Worm (Caenorhabditis elegans): Measurements from ENCODE around the gene tbc-11.

tbc-11 gene

DNA sequence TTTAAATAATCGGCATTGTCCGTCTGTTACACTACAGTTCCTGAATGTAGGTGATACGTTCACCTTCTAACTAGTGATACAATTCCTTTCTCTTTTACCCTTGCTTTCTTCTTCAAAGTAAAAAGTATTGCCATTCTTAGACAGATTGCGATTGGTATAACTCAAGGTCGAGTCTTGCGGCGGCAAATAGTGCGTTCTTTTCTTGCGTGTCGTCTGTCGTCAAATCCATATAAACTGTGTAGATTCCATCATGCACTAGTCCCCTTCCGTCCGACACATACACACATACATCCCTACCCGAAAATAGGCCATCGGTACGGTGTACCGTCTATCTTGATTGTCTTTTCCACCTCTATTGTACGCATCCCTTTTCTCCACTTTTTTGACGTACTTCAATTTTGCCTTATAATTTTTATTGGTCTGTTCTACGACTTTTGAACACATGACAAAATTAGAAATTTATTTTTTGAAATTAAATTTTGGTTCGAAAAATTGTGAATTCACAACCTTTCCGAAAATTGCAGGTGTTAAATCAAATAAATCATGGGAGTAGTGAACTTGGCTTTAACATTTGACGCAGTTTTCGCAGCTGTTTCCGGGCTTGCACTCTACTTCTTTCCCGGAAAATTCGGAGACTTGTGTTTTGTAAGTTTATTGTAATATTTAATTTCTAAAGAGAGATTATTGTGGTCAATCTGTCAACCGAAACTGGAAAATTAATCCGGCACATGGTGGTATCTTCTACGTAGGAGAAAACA lies 55.7 kb downstream of the tbc-11 start, which contains the start of gene C44C1.1 (continued):
- TF ChIP-seq nhr-85 (tag) (peak; percentile 71), nhr-71 (tag; optimal IDR thresholded peaks at IDR 0.05) (peak; percentile 52), unc-98 (GFP tag; IDR thresholded peaks at IDR 0.05) (no peak), nhr-84 (tag; optimal IDR thresholded peaks at IDR 0.05) (no peak), C16A3.4 (tag; optimal IDR thresholded peaks at IDR 0.05) (no peak), irx-1 (tag; optimal IDR thresholded peaks at IDR 0.05) (no peak), nhr-90 (tag; optimal IDR thresholded peaks at IDR 0.05; ENCODE audit: poor library complexity) (no peak), mep-1 (tag; optimal IDR thresholded peaks at IDR 0.05) (peak; percentile 47), nhr-12 (tag; optimal IDR thresholded peaks at IDR 0.05) (no peak), alr-1 (tag; optimal IDR thresholded peaks at IDR 0.05; ENCODE audit: borderline replicate concordance) (no peak), pax-3 (tag; optimal IDR thresholded peaks at IDR 0.05) (no peak), egl-27 (tag; optimal IDR thresholded peaks at IDR 0.05) (no peak), unc-62 (GFP tag; optimal IDR thresholded peaks at IDR 0.05) (no peak), blmp-1 (tag; optimal IDR thresholded peaks at IDR 0.05) (peak; percentile 96), fkh-8 (tag; optimal IDR thresholded peaks at IDR 0.05) (peak; percentile 66), ceh-63 (GFP tag; optimal IDR thresholded peaks at IDR 0.05) (no peak), ces-1 (GFP tag; optimal IDR thresholded peaks at IDR 0.05) (no peak), ama-1 (optimal IDR thresholded peaks at IDR 0.05) (no peak), jun-1 (tag; optimal IDR thresholded peaks at IDR 0.05) (no peak), lin-39 (tag; optimal IDR thresholded peaks at IDR 0.05) (no peak), grh-1 (GFP tag; IDR thresholded peaks at IDR 0.05) (no peak), hlh-17 (GFP tag; optimal IDR thresholded peaks at IDR 0.05; ENCODE audit: borderline replicate concordance) (no peak), mdl-1 (tag; optimal IDR thresholded peaks at IDR 0.05) (peak in 1 of 2 experiments; percentile 6), lsy-2 (tag; optimal IDR thresholded peaks at IDR 0.05) (peak in 1 of 2 experiments; percentile 4), nhr-20 (tag; optimal IDR thresholded peaks at IDR 0.05) (peak; percentile 21), aly-2 (tag; optimal IDR thresholded peaks at IDR 0.05) (no peak), nhr-28 (tag; optimal IDR thresholded peaks at IDR 0.05) (no peak), pag-3 (tag; optimal IDR thresholded peaks at IDR 0.05; ENCODE audit: borderline replicate concordance, insufficient read depth) (peak; percentile 88), elt-2 (tag; optimal IDR thresholded peaks at IDR 0.05) (no peak), ztf-11 (tag; optimal IDR thresholded peaks at IDR 0.05) (no peak), zag-1 (tag; optimal IDR thresholded peaks at IDR 0.05) (no peak), vab-15 (tag; optimal IDR thresholded peaks at IDR 0.05) (no peak)
